Worm (Caenorhabditis elegans): ENCODE measurements around the gene grl-10.

The grl-10 gene

DNA sequence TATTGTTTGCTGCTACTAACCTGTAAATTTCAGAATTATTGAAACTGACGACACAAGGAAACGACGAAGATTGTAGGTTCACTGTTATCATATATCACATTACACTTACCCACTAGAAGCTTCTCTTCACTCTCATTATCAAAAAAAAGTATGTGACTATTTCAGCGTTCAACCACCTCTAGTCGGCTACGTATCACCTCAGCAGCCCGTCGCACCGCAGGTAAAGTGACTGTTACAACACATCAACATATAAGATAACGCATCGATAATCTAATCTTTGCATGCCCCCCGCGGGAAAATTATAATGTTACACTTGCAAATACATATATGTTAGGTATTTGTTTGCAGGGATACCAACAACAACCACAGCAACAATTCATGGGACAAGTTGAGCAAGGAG lies 12.3 kb downstream of the grl-10 start:
- TF ChIP-seq madf-3 (GFP tag; IDR thresholded peaks at IDR 0.05) (0 out of 2 replicates have a peak, but pooled peaks have one; percentile 4), lin-26 (GFP tag; IDR thresholded peaks at IDR 0.05) (no peak)

DNA sequence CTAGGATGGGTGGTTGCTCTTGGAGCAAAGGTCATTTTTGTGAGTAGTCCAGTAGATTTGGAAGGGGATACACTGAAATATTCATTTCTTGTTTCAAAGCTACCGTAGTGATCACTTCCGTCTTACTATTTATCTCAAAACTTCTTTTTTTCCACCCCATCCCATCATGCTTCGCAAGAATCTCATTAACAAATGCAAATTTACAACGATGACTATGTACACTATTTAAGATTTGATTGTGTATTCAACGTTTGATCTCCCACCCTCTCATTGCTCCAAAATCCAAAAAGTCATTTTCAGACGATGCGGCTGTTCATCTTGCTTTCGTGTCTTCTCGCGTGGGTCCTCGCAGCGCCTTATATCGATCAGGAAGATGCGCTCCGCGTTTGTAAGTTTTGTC lies 18.7 kb downstream of the grl-10 start, which contains the start of gene flp-21:
Gene flp-21 (plus strand): TSS at position 301 of the 400 bp plus-strand sequence.
- TF ChIP-seq pbrm-1 (GFP tag; IDR thresholded peaks at IDR 0.05): no peak
- TF ChIP-seq zfh-2 (GFP tag; conservative IDR thresholded peaks at IDR 0.05): no peak
- TF ChIP-seq F22D6.2 (tag; optimal IDR thresholded peaks at IDR 0.05): no peak
- TF ChIP-seq Y53G8AR.9 (GFP tag; conservative IDR thresholded peaks at IDR 0.05): no peak
- TF ChIP-seq ama-1 (optimal IDR thresholded peaks at IDR 0.05): no peak
- TF ChIP-seq ama-1 (GFP tag; optimal IDR thresholded peaks at IDR 0.05): no peak
- TF ChIP-seq aptf-2 (GFP tag; conservative IDR thresholded peaks at IDR 0.05): no peak
- TF ChIP-seq fkh-3 (tag; optimal IDR thresholded peaks at IDR 0.05): no peak

DNA sequence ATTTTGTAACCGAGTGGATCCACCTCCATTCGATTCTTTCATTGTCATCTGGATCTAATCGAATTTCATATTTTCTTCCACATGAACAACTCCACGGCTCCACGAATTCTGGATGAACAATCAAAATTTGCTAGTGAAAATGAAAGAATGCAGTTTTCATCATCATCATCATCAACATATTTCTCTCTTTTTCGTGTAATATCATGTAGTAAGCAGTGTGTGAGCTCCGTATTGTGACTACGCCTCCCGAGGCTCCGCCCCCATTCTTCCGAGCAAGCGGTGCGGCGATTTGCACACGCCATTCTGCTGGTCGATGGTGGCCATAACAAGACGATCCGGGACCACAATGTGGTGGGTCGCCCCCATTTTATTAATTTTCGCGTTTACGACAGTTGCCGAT lies 23.7 kb downstream of the grl-10 start, which contains the start of gene ZK742.7:
Gene ZK742.7 (plus strand): TSS at position 301 of the 400 bp plus-strand sequence.
- TF ChIP-seq him-1 (tag; optimal IDR thresholded peaks at IDR 0.05) (no peak), F23B12.7 (tag; optimal IDR thresholded peaks at IDR 0.05; ENCODE audit: insufficient read depth) (no peak), fkh-3 (tag; optimal IDR thresholded peaks at IDR 0.05) (no peak), aptf-3 (GFP tag; IDR thresholded peaks at IDR 0.05) (no peak), dpl-1 (GFP tag; optimal IDR thresholded peaks at IDR 0.05) (no peak), tbp1 (GFP tag; optimal IDR thresholded peaks at IDR 0.05) (no peak), sea-2 (GFP tag; IDR thresholded peaks at IDR 0.05) (no peak), gei-17 (GFP tag; optimal IDR thresholded peaks at IDR 0.05) (no peak), ceh-100 (GFP tag; IDR thresholded peaks at IDR 0.05) (no peak), rpc-1 (optimal IDR thresholded peaks at IDR 0.05) (no peak), rpc-1 (tag; optimal IDR thresholded peaks at IDR 0.05) (no peak), attf-5 (GFP tag; optimal IDR thresholded peaks at IDR 0.05) (no peak)

DNA sequence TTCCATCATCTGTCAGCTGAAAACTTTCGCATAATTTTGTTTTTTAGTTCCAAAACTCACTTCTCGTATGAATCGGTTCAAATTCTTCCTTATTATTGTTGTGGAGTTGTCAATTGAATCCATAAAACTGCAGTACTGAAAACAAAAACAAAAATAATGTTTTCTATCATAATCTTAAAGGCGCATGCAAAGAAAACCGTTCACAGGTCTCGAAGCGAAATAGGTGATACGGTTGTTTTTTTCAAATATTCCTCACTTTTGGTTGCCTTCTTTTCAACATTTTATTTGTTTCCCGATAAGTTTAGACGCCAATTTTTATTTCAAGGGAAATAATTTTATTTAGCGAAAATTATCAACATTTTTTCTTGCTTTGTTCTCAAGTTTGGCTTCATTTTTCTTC lies 29.2 kb downstream of the grl-10 start:
- TF ChIP-seq ccch-3 (GFP tag; optimal IDR thresholded peaks at IDR 0.05) (no peak), lsl-1 (GFP tag; optimal IDR thresholded peaks at IDR 0.05) (peak; percentile 71), atf-7 (tag; optimal IDR thresholded peaks at IDR 0.05) (no peak), F33H1.4 (GFP tag; IDR thresholded peaks at IDR 0.05) (peak; percentile 80), ceh-100 (GFP tag; IDR thresholded peaks at IDR 0.05) (no peak)

DNA sequence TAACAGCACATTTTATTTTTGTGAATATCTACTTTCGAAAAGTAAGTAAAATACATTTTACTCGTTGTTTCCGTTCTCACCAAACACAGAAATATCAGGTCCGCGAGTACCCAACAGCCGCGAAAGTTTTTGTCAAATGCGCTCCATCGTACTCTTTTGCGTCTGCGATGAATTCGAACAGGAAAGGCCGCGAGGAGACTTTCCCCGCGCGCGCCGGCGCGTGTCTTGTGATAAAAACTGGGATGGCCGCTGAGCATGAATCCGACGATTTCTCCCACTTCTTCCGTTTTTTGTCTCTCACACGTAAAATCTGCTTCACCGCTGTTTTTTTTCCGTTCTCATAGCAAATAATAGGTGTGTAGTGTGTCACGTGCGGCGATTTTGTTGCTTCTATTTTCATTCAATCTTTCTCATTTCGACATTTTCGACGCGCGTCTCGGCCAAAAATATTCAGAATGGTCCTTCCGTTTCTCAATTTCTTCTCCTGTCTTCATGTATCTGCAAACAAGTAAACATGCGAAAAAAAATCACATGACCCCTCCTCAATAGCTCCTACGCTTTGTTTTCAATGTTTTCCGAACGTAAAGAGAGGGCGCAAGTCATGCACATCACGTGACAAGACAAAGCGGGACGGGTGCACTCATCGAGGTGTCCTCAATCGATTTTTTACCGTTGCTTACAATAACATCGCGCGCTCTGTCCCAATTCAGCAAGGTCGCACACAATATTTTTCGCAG lies 29.9 kb downstream of the grl-10 start, which contains the start of gene uvs-1:
Gene uvs-1 (minus strand): TSS at position 145 of the 737 bp plus-strand sequence.
- peak; percentile 37 for TF ChIP-seq hmg-1.2 (GFP tag; IDR thresholded peaks at IDR 0.05)
- TF ChIP-seq F33H1.4 (GFP tag; IDR thresholded peaks at IDR 0.05): peak; percentile 65
- TF ChIP-seq C06A6.2 (GFP tag; conservative IDR thresholded peaks at IDR 0.05): no peak
- no peak for TF ChIP-seq mel-28 (tag; optimal IDR thresholded peaks at IDR 0.05; ENCODE audit: borderline replicate concordance)
- TF ChIP-seq ets-4 (GFP tag; optimal IDR thresholded peaks at IDR 0.05): no peak
- TF ChIP-seq dox-1 (GFP tag; IDR thresholded peaks at IDR 0.05): peak; percentile 73; the same call in 1 of the 2 replicates
- TF ChIP-seq D2030.7 (GFP tag; IDR thresholded peaks at IDR 0.05): peak; percentile 68
- TF ChIP-seq ceh-91 (GFP tag; IDR thresholded peaks at IDR 0.05): peak; percentile 71
- TF ChIP-seq xnd-1 (tag; optimal IDR thresholded peaks at IDR 0.05): peak; percentile 58
- TF ChIP-seq madf-6 (GFP tag; IDR thresholded peaks at IDR 0.05): peak; percentile 93
- 0 out of 2 replicates have a peak, but pooled peaks have one; percentile 20 for TF ChIP-seq let-526 (GFP tag; IDR thresholded peaks at IDR 0.05)
- peak; percentile 78 for TF ChIP-seq hsf-1 (GFP tag; IDR thresholded peaks at IDR 0.05)
- TF ChIP-seq ztf-26 (tag; optimal IDR thresholded peaks at IDR 0.05): no peak
- peak; percentile 83 for TF ChIP-seq mcd-1 (GFP tag; IDR thresholded peaks at IDR 0.05)
- no peak for TF ChIP-seq rpc-1 (optimal IDR thresholded peaks at IDR 0.05)
- no peak for TF ChIP-seq rpc-1 (tag; optimal IDR thresholded peaks at IDR 0.05)
- TF ChIP-seq cebp-1 (GFP tag; IDR thresholded peaks at IDR 0.05): no peak
- peak; percentile 61 for TF ChIP-seq cebp-1 (tag; optimal IDR thresholded peaks at IDR 0.05)
- peak; percentile 47 for TF ChIP-seq nhr-80 (tag; optimal IDR thresholded peaks at IDR 0.05)
- peak; percentile 73; the same call in 1 of the 2 replicates for TF ChIP-seq madf-3 (GFP tag; IDR thresholded peaks at IDR 0.05)
- TF ChIP-seq lin-26 (GFP tag; IDR thresholded peaks at IDR 0.05): 0 out of 2 replicates have a peak, but pooled peaks have one; percentile 7
- peak; percentile 51 for TF ChIP-seq ceh-27 (GFP tag; optimal IDR thresholded peaks at IDR 0.05)
